Worm (Caenorhabditis elegans): ENCODE measurements around the gene vwa-8.

DNA sequence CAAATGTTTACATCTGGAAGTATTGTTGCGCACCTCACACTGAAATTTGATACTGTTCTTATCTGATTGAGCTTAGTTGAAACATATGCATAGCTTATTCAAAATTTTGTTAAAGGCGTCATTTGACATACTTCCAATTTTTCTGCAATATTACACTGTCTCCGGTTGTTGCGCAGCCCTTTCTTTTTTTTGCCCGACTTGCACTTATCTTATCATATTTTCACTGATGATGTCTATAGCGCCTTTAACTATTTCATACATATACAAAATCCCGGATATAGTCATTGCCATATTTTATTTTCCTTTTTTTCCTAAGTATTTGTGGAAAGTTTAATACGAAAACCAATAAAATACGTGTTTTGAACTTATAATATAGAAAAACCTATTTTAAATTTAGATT is 15.5 kb downstream of the vwa-8 start:
- TF ChIP-seq php-3 (GFP tag; IDR thresholded peaks at IDR 0.05) = no peak
- TF ChIP-seq lim-7 (GFP tag; IDR thresholded peaks at IDR 0.05) = no peak
- TF ChIP-seq pha-4 (GFP tag; IDR thresholded peaks at IDR 0.05) = no peak
- no peak for TF ChIP-seq pha-4 (tag; optimal IDR thresholded peaks at IDR 0.05)
- no peak for TF ChIP-seq Y48G9A.11 (GFP tag; IDR thresholded peaks at IDR 0.05)
- no peak for TF ChIP-seq daf-12 (tag; optimal IDR thresholded peaks at IDR 0.05)
- TF ChIP-seq madf-9 (GFP tag; conservative IDR thresholded peaks at IDR 0.05) = no peak

All from whole organism, L4 larva.